Worm (Caenorhabditis elegans) whole organism, L2 larva: Measurements from ENCODE around the gene M176.11.

Experiments
- ama-1 ChIP-seq: fragments of 150-350 bp; optimal IDR thresholded peaks from 2 replicates; lab custom pipeline; 2018; ENCODE audit warnings: inconsistent platforms
- elt-3 ChIP-seq: sonication (generic microtip); optimal IDR thresholded peaks from 2 replicates; lab custom pipeline; 2017; ENCODE audit warnings: missing biosample characterization, missing genetic modification characterization

DNA sequence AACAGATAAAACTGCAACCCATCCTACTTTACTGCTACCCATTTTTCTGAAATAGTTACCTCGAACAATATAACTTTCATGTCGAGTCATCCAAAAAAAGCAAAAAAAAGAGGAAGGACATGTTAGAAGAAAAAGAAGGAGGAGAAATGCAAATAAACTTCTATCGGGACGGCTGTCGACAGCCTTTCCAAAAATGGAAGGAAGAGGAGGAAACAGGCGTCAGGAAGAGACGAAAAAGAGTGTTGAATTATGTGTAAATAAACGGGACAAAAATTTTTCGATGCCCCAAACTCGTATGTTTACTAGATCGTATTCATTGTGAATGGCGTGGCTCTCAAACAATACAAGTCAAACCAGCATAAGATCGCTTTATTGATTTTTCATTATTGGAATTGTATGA lies 5.6 kb downstream of the M176.11 start, which contains the start of gene M176.5:
- TF ChIP-seq elt-3 (tag; lab: Kevin White, UChicago) (no peak), ama-1 (no peak)
